Fruit fly (Drosophila melanogaster) whole organism, prepupa: Measurements from ENCODE around the gene tara.

Experiments used
- CG10631 ChIP-seq: fragments of 200-800 bp; sonication (Bioruptor generic); optimal IDR thresholded peaks from 2 replicates; lab custom pipeline; 2016; ENCODE audit warnings: missing biosample characterization, missing genetic modification characterization
- CG10669 ChIP-seq: fragments of 200-800 bp; sonication (Bioruptor generic); optimal IDR thresholded peaks from 3 replicates; lab custom pipeline; 2018; ENCODE audit warnings: missing biosample characterization, mild to moderate bottlenecking, missing genetic modification characterization, moderate library complexity
- CG11762 ChIP-seq: fragments of 200-800 bp; sonication (Bioruptor generic); optimal IDR thresholded peaks from 3 replicates; lab custom pipeline; 2016; ENCODE audit warnings: missing biosample characterization, missing genetic modification characterization; ENCODE audit not compliant: insufficient read depth
- CG11902 ChIP-seq: fragments of 200-800 bp; sonication (Bioruptor generic); optimal IDR thresholded peaks from 3 replicates; lab custom pipeline; 2016; ENCODE audit warnings: missing biosample characterization, missing genetic modification characterization
- CG15336 ChIP-seq: fragments of 200-800 bp; sonication (Bioruptor generic); IDR thresholded peaks from 2 replicates; pipeline ENCODE4 v1.3.6; 2022; ENCODE audit warnings: missing biosample characterization, missing genetic modification characterization
- CG16779 ChIP-seq: fragments of 200-800 bp; sonication (Bioruptor generic); optimal IDR thresholded peaks from 3 replicates; lab custom pipeline; 2017; ENCODE audit warnings: missing biosample characterization, mild to moderate bottlenecking, missing genetic modification characterization
- CG3032 ChIP-seq: fragments of 200-800 bp; optimal IDR thresholded peaks from 2 replicates; lab custom pipeline; 2019; ENCODE audit warnings: missing biosample characterization, mild to moderate bottlenecking, missing genetic modification characterization, moderate library complexity
- CG31627 ChIP-seq: fragments of 200-800 bp; sonication (Bioruptor generic); optimal IDR thresholded peaks from 3 replicates; lab custom pipeline; 2016; ENCODE audit warnings: missing biosample characterization, missing genetic modification characterization
- CG32006 ChIP-seq: fragments of 200-800 bp; sonication (Bioruptor generic); optimal IDR thresholded peaks from 3 replicates; lab custom pipeline; 2017; ENCODE audit warnings: missing biosample characterization, mild to moderate bottlenecking, missing genetic modification characterization
- CG3919 ChIP-seq: fragments of 200-800 bp; sonication (Bioruptor generic); optimal IDR thresholded peaks from 3 replicates; lab custom pipeline; 2016; ENCODE audit warnings: missing biosample characterization, missing genetic modification characterization
- CG4318 ChIP-seq: fragments of 200-800 bp; sonication (Bioruptor generic); optimal IDR thresholded peaks from 3 replicates; lab custom pipeline; 2017; ENCODE audit warnings: missing biosample characterization, mild to moderate bottlenecking, missing genetic modification characterization
- CG6163 ChIP-seq: fragments of 200-800 bp; sonication (Bioruptor generic); IDR thresholded peaks from 3 replicates; pipeline ENCODE4 v1.3.6; 2022; ENCODE audit warnings: missing biosample characterization, missing genetic modification characterization
- CG6276 ChIP-seq: fragments of 200-800 bp; sonication (Bioruptor generic); optimal IDR thresholded peaks from 2 replicates; lab custom pipeline; 2017; ENCODE audit warnings: missing biosample characterization, mild to moderate bottlenecking, missing genetic modification characterization
- CG6792 ChIP-seq: fragments of 200-800 bp; sonication (Bioruptor generic); optimal IDR thresholded peaks from 3 replicates; lab custom pipeline; 2016; ENCODE audit warnings: missing biosample characterization, missing genetic modification characterization
- CG6854 ChIP-seq: fragments of 200-800 bp; sonication (Bioruptor generic); optimal IDR thresholded peaks from 2 replicates; lab custom pipeline; 2017; ENCODE audit warnings: missing biosample characterization, mild to moderate bottlenecking, missing genetic modification characterization
- CG7368 ChIP-seq: fragments of 200-800 bp; sonication (Bioruptor generic); optimal IDR thresholded peaks from 3 replicates; lab custom pipeline; 2016; ENCODE audit warnings: missing biosample characterization, missing genetic modification characterization
- CG8119 ChIP-seq: fragments of 200-800 bp; sonication (Bioruptor generic); IDR thresholded peaks from 3 replicates; pipeline ENCODE4 v1.3.6; 2022; ENCODE audit warnings: missing biosample characterization, missing genetic modification characterization
- CG8319 ChIP-seq: fragments of 200-800 bp; sonication (Bioruptor generic); optimal IDR thresholded peaks from 3 replicates; lab custom pipeline; 2016; ENCODE audit warnings: missing biosample characterization, missing genetic modification characterization
- CG8632 ChIP-seq: fragments of 200-800 bp; sonication (Bioruptor generic); optimal IDR thresholded peaks from 3 replicates; lab custom pipeline; 2016; ENCODE audit warnings: missing biosample characterization, missing genetic modification characterization
- CG9139 ChIP-seq: fragments of 200-800 bp; sonication (Bioruptor generic); optimal IDR thresholded peaks from 3 replicates; lab custom pipeline; 2017; ENCODE audit warnings: missing biosample characterization, mild to moderate bottlenecking, missing genetic modification characterization
- Eip75B ChIP-seq: fragments of 200-800 bp; sonication (Bioruptor generic); optimal IDR thresholded peaks from 3 replicates; lab custom pipeline; 2016; ENCODE audit warnings: missing biosample characterization, missing genetic modification characterization
- Eip78C ChIP-seq: fragments of 200-800 bp; sonication (Bioruptor generic); peaks from one replicate; lab custom pipeline; 2016; ENCODE audit warnings: missing biosample characterization, missing genetic modification characterization
- Eip93F ChIP-seq: fragments of 200-800 bp; sonication (Bioruptor generic); optimal IDR thresholded peaks from 2 replicates; lab custom pipeline; 2016; ENCODE audit warnings: missing biosample characterization, mild to moderate bottlenecking, missing genetic modification characterization
- Ets21C ChIP-seq: fragments of 200-800 bp; sonication (Bioruptor generic); optimal IDR thresholded peaks from 3 replicates; lab custom pipeline; 2016; ENCODE audit warnings: missing biosample characterization, missing genetic modification characterization
- Ets96B ChIP-seq: fragments of 200-800 bp; optimal IDR thresholded peaks from 2 replicates; lab custom pipeline; 2019; ENCODE audit warnings: missing biosample characterization, mild to moderate bottlenecking, missing genetic modification characterization, moderate library complexity
- Gug ChIP-seq: fragments of 200-800 bp; sonication (Bioruptor generic); IDR thresholded peaks from 2 replicates; pipeline ENCODE4 v1.3.6; 2022; ENCODE audit warnings: missing biosample characterization, missing genetic modification characterization
- Hr39 ChIP-seq: fragments of 200-800 bp; sonication (Bioruptor generic); optimal IDR thresholded peaks from 2 replicates; lab custom pipeline; 2016; ENCODE audit warnings: missing biosample characterization, missing genetic modification characterization
- Hr4 ChIP-seq: fragments of 200-800 bp; sonication (Bioruptor generic); optimal IDR thresholded peaks from 3 replicates; lab custom pipeline; 2016; ENCODE audit warnings: missing biosample characterization, missing genetic modification characterization
- Lpt ChIP-seq: fragments of 200-800 bp; sonication (Bioruptor generic); optimal IDR thresholded peaks from 3 replicates; lab custom pipeline; 2016; ENCODE audit warnings: missing biosample characterization, missing genetic modification characterization
- Smox ChIP-seq: fragments of 200-800 bp; sonication (Bioruptor generic); optimal IDR thresholded peaks from 3 replicates; lab custom pipeline; 2016; ENCODE audit warnings: missing biosample characterization, missing genetic modification characterization
- Sox102F ChIP-seq: fragments of 200-800 bp; sonication (Bioruptor generic); optimal IDR thresholded peaks from 2 replicates; lab custom pipeline; 2016; ENCODE audit warnings: missing biosample characterization, mild to moderate bottlenecking, missing genetic modification characterization
- Sox15 ChIP-seq: fragments of 200-800 bp; sonication (Bioruptor generic); optimal IDR thresholded peaks from 3 replicates; lab custom pipeline; 2016; ENCODE audit warnings: missing biosample characterization, missing genetic modification characterization
- achi ChIP-seq: fragments of 200-800 bp; sonication (Bioruptor generic); optimal IDR thresholded peaks from 3 replicates; lab custom pipeline; 2016; ENCODE audit warnings: missing biosample characterization, missing genetic modification characterization
- acj6 ChIP-seq: fragments of 200-800 bp; sonication (Bioruptor generic); optimal IDR thresholded peaks from 3 replicates; lab custom pipeline; 2016; ENCODE audit warnings: missing biosample characterization, missing genetic modification characterization
- eg ChIP-seq: fragments of 200-800 bp; sonication (Bioruptor generic); IDR thresholded peaks from 3 replicates; pipeline ENCODE4 v1.3.6; 2022; ENCODE audit warnings: missing biosample characterization, missing genetic modification characterization
- fd85E ChIP-seq: fragments of 200-800 bp; sonication (Bioruptor generic); optimal IDR thresholded peaks from 3 replicates; lab custom pipeline; 2016; ENCODE audit warnings: missing biosample characterization, missing genetic modification characterization
- fkh ChIP-seq: fragments of 200-800 bp; sonication (Bioruptor generic); optimal IDR thresholded peaks from 3 replicates; lab custom pipeline; 2017; ENCODE audit warnings: missing biosample characterization, mild to moderate bottlenecking, missing genetic modification characterization, moderate library complexity
- lz ChIP-seq: fragments of 200-800 bp; sonication (Bioruptor generic); optimal IDR thresholded peaks from 3 replicates; lab custom pipeline; 2016; ENCODE audit warnings: missing biosample characterization, missing genetic modification characterization
- net ChIP-seq: fragments of 200-800 bp; sonication (Bioruptor generic); optimal IDR thresholded peaks from 3 replicates; lab custom pipeline; 2016; ENCODE audit warnings: missing biosample characterization, missing genetic modification characterization
- pdm3 ChIP-seq: fragments of 200-800 bp; sonication (Bioruptor generic); optimal IDR thresholded peaks from 3 replicates; lab custom pipeline; 2016; ENCODE audit warnings: missing biosample characterization, missing genetic modification characterization
- salr ChIP-seq, 2 experiments: fragments of 200-800 bp; sonication (Bioruptor generic); optimal IDR thresholded peaks; 3 replicates each; lab custom pipeline; 2016 to 2018; ENCODE audit warnings: missing biosample characterization in 2 of 2, missing genetic modification characterization in 2 of 2, mild to moderate bottlenecking in 1 of 2
- spab ChIP-seq: fragments of 200-800 bp; sonication (Bioruptor generic); optimal IDR thresholded peaks from 2 replicates; lab custom pipeline; 2017; ENCODE audit warnings: missing biosample characterization, mild to moderate bottlenecking, missing genetic modification characterization, missing genetic modification reagents
- topi ChIP-seq: fragments of 200-800 bp; sonication (Bioruptor generic); optimal IDR thresholded peaks from 3 replicates; lab custom pipeline; 2016; ENCODE audit warnings: missing biosample characterization, missing genetic modification characterization
- vri ChIP-seq: fragments of 200-800 bp; sonication (Bioruptor generic); optimal IDR thresholded peaks from 3 replicates; lab custom pipeline; 2016; ENCODE audit warnings: missing biosample characterization, mild to moderate bottlenecking, missing genetic modification characterization

The tara gene

dm6 chr3R:16208924-16209713 is 16.3 kb upstream of the tara start (continued):
- TF ChIP-seq Eip93F (GFP tag; lab: Kevin White, UChicago) = no peak
- TF ChIP-seq Ets21C (GFP tag; lab: Kevin White, UChicago) = no peak
- peak; percentile 46 for TF ChIP-seq Sox102F (GFP tag; lab: Kevin White, UChicago)
- peak; percentile 37 for TF ChIP-seq CG31627 (GFP tag; lab: Kevin White, UChicago)
- TF ChIP-seq Ets96B (tag; lab: Kevin White, UChicago) = peak; percentile 84
- TF ChIP-seq CG8119 (GFP tag; lab: Robert Waterston, UW) = peak; percentile 36; the same call in 2 of the 3 replicates
- peak; percentile 88 for TF ChIP-seq CG32006
- peak; percentile 47; the same call in 1 of the 2 replicates for TF ChIP-seq CG15336
- TF ChIP-seq net (GFP tag; lab: Kevin White, UChicago) = peak; percentile 1
- no peak for TF ChIP-seq CG8319 (GFP tag; lab: Kevin White, UChicago)
- peak; percentile 19 for TF ChIP-seq CG6854
- peak; percentile 41 for TF ChIP-seq Hr4 (GFP tag; lab: Kevin White, UChicago)
- peak; percentile 92 for TF ChIP-seq Eip78C (GFP tag; lab: Kevin White, UChicago)
- TF ChIP-seq topi (GFP tag; lab: Kevin White, UChicago) = peak; percentile 47
- TF ChIP-seq CG4318 (GFP tag; lab: Kevin White, UChicago) = peak; percentile 80
- TF ChIP-seq fkh (GFP tag; lab: Kevin White, UChicago) = no peak
- TF ChIP-seq CG7368 (GFP tag; lab: Kevin White, UChicago) = no peak
- peak; percentile 54 for TF ChIP-seq lz (GFP tag; lab: Kevin White, UChicago)
- TF ChIP-seq CG9139 (GFP tag; lab: Kevin White, UChicago) = peak; percentile 43
- TF ChIP-seq CG6163 = peak; percentile 71
- peak; percentile 75 for TF ChIP-seq CG10669 (GFP tag; lab: Kevin White, UChicago)
- peak; percentile 81 for TF ChIP-seq achi (GFP tag; lab: Kevin White, UChicago)

dm6 chr3R:16209714-16210553 is 15.5 kb upstream of the tara start:
- TF ChIP-seq Ets96B (tag; lab: Kevin White, UChicago) = peak; percentile 91
- TF ChIP-seq CG6792 (GFP tag; lab: Kevin White, UChicago) = peak; percentile 70
- peak; percentile 83 for TF ChIP-seq achi (GFP tag; lab: Kevin White, UChicago)
- peak; percentile 71 for TF ChIP-seq Sox15 (GFP tag; lab: Kevin White, UChicago)
- TF ChIP-seq CG31627 (GFP tag; lab: Kevin White, UChicago) = peak; percentile 59
- peak; percentile 89 for TF ChIP-seq CG3032
- TF ChIP-seq CG9139 (GFP tag; lab: Kevin White, UChicago) = peak; percentile 67
- TF ChIP-seq CG4318 (GFP tag; lab: Kevin White, UChicago) = peak; percentile 77
- TF ChIP-seq Sox102F (GFP tag; lab: Kevin White, UChicago) = peak; percentile 74
- peak; percentile 87 for TF ChIP-seq acj6
- peak; percentile 38 for TF ChIP-seq vri (GFP tag; lab: Kevin White, UChicago)
- TF ChIP-seq CG10669 (GFP tag; lab: Kevin White, UChicago) = peak; percentile 82
- TF ChIP-seq CG16779 (tag; lab: Kevin White, UChicago) = peak; percentile 59
- peak; percentile 86 for TF ChIP-seq Eip78C (GFP tag; lab: Kevin White, UChicago)
- no peak for TF ChIP-seq Gug (GFP tag; lab: Robert Waterston, UW)
- TF ChIP-seq eg (GFP tag; lab: Robert Waterston, UW) = peak; percentile 32; the same call in 2 of the 3 replicates
- TF ChIP-seq fd85E (GFP tag; lab: Kevin White, UChicago) = peak; percentile 39
- peak; percentile 66 for TF ChIP-seq Smox (GFP tag; lab: Kevin White, UChicago)
- TF ChIP-seq CG6276 (GFP tag; lab: Kevin White, UChicago) = peak; percentile 73
- TF ChIP-seq CG11902 (GFP tag; lab: Kevin White, UChicago) = peak; percentile 65
- TF ChIP-seq CG7368 (GFP tag; lab: Kevin White, UChicago) = peak; percentile 55
- TF ChIP-seq CG8632 = peak; percentile 84
- peak; percentile 64 for TF ChIP-seq Eip75B (GFP tag; lab: Kevin White, UChicago)
- no peak for TF ChIP-seq fkh (GFP tag; lab: Kevin White, UChicago)
- peak; percentile 75 for TF ChIP-seq CG3919 (GFP tag; lab: Kevin White, UChicago)
- TF ChIP-seq Hr39 (GFP tag; lab: Kevin White, UChicago) = peak; percentile 49
- peak; percentile 42 for TF ChIP-seq pdm3 (GFP tag; lab: Kevin White, UChicago)
- TF ChIP-seq Hr4 (GFP tag; lab: Kevin White, UChicago) = peak; percentile 31
- peak; percentile 84 for TF ChIP-seq spab (GFP tag; lab: Kevin White, UChicago)
- peak; percentile 26 for TF ChIP-seq CG8319 (GFP tag; lab: Kevin White, UChicago)
- TF ChIP-seq Lpt (GFP tag; lab: Kevin White, UChicago) = no peak
- TF ChIP-seq net (GFP tag; lab: Kevin White, UChicago) = peak; percentile 69
- peak; percentile 81 for TF ChIP-seq CG11762 (GFP tag; lab: Kevin White, UChicago)
- peak; percentile 44 to 75 for TF ChIP-seq salr (GFP tag; optimal IDR thresholded peaks at IDR 0.05; lab: Kevin White, UChicago)
- peak; percentile 87 for TF ChIP-seq CG10631
- TF ChIP-seq CG6163 = peak; percentile 40; the same call in 2 of the 3 replicates
